Worm (Caenorhabditis elegans): Measurements from ENCODE around the gene F59E12.3.

Gene F59E12.3

DNA sequence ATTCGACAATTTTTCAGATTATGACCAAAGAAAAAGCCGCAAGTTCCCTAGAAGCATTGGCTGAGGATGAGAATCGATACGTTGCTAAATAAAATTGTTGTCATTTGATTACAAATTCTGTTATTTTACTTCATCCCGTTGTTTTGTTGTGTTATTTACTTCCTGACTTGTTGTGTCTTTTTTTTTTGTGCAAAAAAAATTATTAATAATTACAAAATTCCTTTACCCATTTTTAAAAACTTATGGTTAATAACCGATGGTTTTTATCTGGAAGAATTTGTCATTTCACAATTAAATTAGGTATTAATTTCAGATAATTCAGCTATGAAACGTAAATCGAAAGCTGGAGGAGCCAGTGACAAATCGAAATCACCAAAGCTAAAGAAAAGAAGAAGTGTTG, 41.9 kb upstream of the F59E12.3 start, which contains the start of gene C17G10.1:
C17G10.1 (plus strand) TSS at position 301 of the 400 bp plus-strand sequence.
- no peak for TF ChIP-seq ceh-83 (GFP tag; optimal IDR thresholded peaks at IDR 0.05)
- TF ChIP-seq blmp-1 (tag; optimal IDR thresholded peaks at IDR 0.05), result no peak
- TF ChIP-seq pha-4 (tag; optimal IDR thresholded peaks at IDR 0.05), result no peak
- TF ChIP-seq unc-39 (tag; optimal IDR thresholded peaks at IDR 0.05), result no peak
- no peak for TF ChIP-seq lsy-2 (tag; optimal IDR thresholded peaks at IDR 0.05)
- no peak for TF ChIP-seq snpc-4 (tag; optimal IDR thresholded peaks at IDR 0.05)
- TF ChIP-seq unc-62 (GFP tag; optimal IDR thresholded peaks at IDR 0.05), result no peak
- TF ChIP-seq ham-2 (GFP tag; optimal IDR thresholded peaks at IDR 0.05), result no peak
- no peak for TF ChIP-seq sem-2 (GFP tag; optimal IDR thresholded peaks at IDR 0.05)
- no peak for TF ChIP-seq mab-5 (tag; optimal IDR thresholded peaks at IDR 0.05)
- no peak for TF ChIP-seq nhr-12 (tag; optimal IDR thresholded peaks at IDR 0.05)
- TF ChIP-seq sptf-1 (tag; optimal IDR thresholded peaks at IDR 0.05), result no peak
- no peak for TF ChIP-seq nhr-28 (tag; optimal IDR thresholded peaks at IDR 0.05)
- no peak for TF ChIP-seq ces-1 (GFP tag; optimal IDR thresholded peaks at IDR 0.05)
- no peak for TF ChIP-seq drap-1 (GFP tag; optimal IDR thresholded peaks at IDR 0.05)
- TF ChIP-seq ztf-11 (tag; optimal IDR thresholded peaks at IDR 0.05), result no peak
- no peak for TF ChIP-seq lin-13 (tag; optimal IDR thresholded peaks at IDR 0.05)
- no peak for TF ChIP-seq mls-2 (tag; optimal IDR thresholded peaks at IDR 0.05)

DNA sequence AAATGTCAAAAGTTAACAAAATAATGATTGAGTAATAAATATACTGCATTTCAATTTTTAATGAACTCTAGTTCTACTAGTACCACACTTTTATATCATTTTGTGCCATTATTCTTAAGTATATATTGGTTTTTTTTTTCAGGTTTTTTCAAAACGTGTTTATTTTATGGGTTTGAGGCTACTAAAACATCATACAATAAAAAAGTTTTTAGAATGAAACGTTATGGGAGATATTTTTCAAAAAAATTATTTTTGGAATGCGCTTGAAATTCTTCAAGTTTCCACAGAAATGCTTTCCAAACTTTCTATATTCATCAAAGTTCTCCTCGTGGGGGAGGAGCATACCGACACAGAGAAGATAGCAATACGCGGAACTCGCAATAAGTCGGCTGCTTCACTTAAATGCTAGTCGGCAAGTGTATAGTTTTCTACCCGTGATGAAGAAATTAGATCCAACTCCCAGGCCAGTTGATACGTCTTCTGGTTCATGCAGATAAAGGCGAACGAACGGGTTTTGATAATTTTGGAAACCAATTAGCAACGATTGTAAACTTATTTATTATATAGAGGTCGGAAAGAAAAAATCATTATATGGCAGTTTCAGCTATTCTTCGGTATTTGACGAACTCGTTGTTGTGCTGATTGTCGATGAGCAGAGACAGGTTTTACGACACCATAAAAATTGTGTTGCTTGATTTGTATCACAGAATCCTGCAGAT, 38.7 kb upstream of the F59E12.3 start, which contains the start of gene C17G10.10:
C17G10.10 (minus strand) TSS at position 51 of the 719 bp plus-strand sequence.
- TF ChIP-seq pha-4 (tag; optimal IDR thresholded peaks at IDR 0.05) (peak; percentile 12), blmp-1 (tag; optimal IDR thresholded peaks at IDR 0.05) (no peak)

DNA sequence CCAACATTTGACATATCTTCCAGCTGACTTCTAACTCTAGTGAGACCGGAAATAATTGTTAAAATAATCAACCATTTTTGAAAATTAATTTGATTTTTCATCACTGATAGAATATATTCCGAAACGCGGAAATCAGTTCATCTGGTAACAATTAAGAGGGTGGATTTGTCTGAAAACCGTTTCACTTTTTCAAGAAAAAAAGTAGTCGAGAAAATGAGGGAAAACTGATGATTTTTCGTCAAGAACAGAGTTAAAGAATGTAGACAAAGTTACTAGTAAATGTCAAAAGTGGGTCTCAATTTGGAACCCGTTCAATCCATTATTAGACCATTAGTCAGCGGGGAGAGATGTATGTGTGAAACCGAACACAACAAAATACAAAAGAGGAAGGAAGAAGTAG, 35.0 kb upstream of the F59E12.3 start, which contains the start of gene C17G10.6:
C17G10.6 (minus strand) TSS at position 101 of the 400 bp plus-strand sequence.
- TF ChIP-seq lin-32 (GFP tag; optimal IDR thresholded peaks at IDR 0.05) (no peak), mab-5 (tag; optimal IDR thresholded peaks at IDR 0.05) (no peak), elt-3 (tag; optimal IDR thresholded peaks at IDR 0.05) (no peak), elt-1 (tag; optimal IDR thresholded peaks at IDR 0.05; ENCODE audit: borderline replicate concordance, insufficient read depth) (no peak), unc-39 (tag; optimal IDR thresholded peaks at IDR 0.05) (no peak), hlh-1 (tag; optimal IDR thresholded peaks at IDR 0.05) (no peak), ceh-43 (GFP tag; optimal IDR thresholded peaks at IDR 0.05) (no peak)

DNA sequence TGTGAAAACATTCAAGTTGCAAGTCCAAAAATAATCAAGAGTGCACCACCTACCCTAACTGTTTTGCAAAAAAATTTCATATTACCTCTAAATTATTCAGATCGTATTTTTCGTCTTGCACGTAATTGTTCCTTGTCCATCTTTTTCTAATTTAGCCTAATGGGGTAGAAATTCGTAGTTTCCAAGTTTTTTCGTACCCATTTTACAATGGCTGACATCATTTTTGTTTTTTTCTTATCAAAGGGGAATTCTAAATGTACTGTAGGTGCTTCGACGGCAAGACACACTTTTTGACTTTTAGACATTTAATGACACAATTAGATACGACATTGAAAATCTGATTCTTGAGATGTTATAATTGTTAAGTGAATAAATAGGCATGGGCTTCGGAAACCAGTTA, 33.7 kb upstream of the F59E12.3 start:
- no peak for TF ChIP-seq cnd-1 (tag; optimal IDR thresholded peaks at IDR 0.05)

DNA sequence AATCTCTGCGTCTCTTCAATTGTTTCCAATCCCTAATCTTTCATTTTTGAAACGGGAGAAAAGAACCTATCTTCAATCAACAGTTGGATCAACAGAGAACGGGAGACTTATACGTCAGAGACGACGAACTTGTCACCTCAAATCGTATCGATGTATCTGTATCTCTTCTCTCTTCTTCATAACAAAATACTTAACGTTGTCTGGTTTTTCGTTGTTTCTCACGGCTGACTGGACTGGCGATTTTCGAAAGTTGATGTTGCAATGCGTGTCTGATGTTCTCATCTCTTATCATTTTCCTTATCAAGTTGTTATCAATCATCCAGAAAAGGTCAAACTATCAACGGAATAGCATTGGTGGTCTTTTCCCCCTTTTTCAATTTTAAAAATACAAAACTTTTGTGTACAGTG, 32.6 kb upstream of the F59E12.3 start:
- no peak for TF ChIP-seq ceh-43 (GFP tag; optimal IDR thresholded peaks at IDR 0.05)
- no peak for TF ChIP-seq lin-13 (tag; optimal IDR thresholded peaks at IDR 0.05)
- peak; percentile 84 for TF ChIP-seq elt-3 (tag; optimal IDR thresholded peaks at IDR 0.05)
- TF ChIP-seq cnd-1 (tag; optimal IDR thresholded peaks at IDR 0.05), result no peak
- TF ChIP-seq unc-62 (GFP tag; optimal IDR thresholded peaks at IDR 0.05), result peak; percentile 57
- TF ChIP-seq ztf-11 (tag; optimal IDR thresholded peaks at IDR 0.05), result no peak
- no peak for TF ChIP-seq mab-5 (tag; optimal IDR thresholded peaks at IDR 0.05)
- no peak for TF ChIP-seq sem-2 (GFP tag; optimal IDR thresholded peaks at IDR 0.05)
- no peak for TF ChIP-seq ces-1 (GFP tag; optimal IDR thresholded peaks at IDR 0.05)
- no peak for TF ChIP-seq unc-39 (tag; optimal IDR thresholded peaks at IDR 0.05)
- TF ChIP-seq elt-1 (tag; optimal IDR thresholded peaks at IDR 0.05; ENCODE audit: borderline replicate concordance, insufficient read depth), result no peak

DNA sequence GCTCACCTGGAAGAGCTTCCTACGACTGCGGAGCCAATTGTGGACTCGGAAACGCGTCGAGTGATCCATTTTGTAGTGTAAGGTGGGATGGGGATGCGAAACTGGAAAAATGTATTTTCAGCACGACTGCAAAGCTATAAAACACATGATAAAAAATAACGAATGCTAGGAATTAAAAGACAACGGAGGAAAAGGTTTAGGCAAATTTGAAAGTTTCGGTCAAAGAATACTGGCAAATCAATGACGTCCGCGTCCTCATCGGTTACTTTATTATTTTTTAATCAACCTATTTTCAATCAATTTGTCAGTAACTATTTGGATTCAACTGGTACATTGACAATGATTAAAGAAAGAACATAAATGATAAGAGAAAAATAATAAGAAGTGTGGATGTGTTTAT, 30.4 kb upstream of the F59E12.3 start, which contains the start of gene C17G10.7:
C17G10.7 (minus strand) TSS at position 101 of the 400 bp plus-strand sequence.
- TF ChIP-seq mep-1 (tag; optimal IDR thresholded peaks at IDR 0.05), result no peak

DNA sequence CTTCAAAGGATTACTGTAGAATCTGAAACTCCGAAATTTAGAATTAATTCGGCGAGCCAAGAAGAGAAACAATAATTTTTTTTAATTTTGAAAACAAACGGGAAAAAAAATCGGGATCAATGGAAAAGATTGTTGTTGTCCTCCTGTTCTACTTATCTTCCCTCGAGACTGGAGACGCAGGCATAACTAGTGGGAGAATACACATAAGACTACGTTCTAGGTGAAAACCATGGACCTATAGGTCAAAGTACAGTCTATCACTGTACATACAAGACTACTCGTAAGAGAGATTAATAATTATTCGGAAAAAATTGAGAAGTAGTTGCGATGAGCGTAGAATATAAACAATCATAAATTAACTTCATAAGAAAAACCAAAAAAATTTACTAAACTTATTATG, 18.9 kb upstream of the F59E12.3 start, which contains the start of gene dhs-6:
dhs-6 (minus strand) TSS at position 22 of the 400 bp plus-strand sequence.
- TF ChIP-seq elt-3 (tag; optimal IDR thresholded peaks at IDR 0.05), result no peak
- no peak for TF ChIP-seq sem-2 (GFP tag; optimal IDR thresholded peaks at IDR 0.05)
- no peak for TF ChIP-seq unc-39 (tag; optimal IDR thresholded peaks at IDR 0.05)
- no peak for TF ChIP-seq flh-1 (GFP tag; optimal IDR thresholded peaks at IDR 0.05)
- TF ChIP-seq nhr-2 (tag; optimal IDR thresholded peaks at IDR 0.05), result no peak
- no peak for TF ChIP-seq hlh-1 (tag; optimal IDR thresholded peaks at IDR 0.05)
- no peak for TF ChIP-seq ztf-11 (tag; optimal IDR thresholded peaks at IDR 0.05)
- TF ChIP-seq ces-1 (GFP tag; optimal IDR thresholded peaks at IDR 0.05), result no peak
- no peak for TF ChIP-seq tbx-8 (GFP tag; optimal IDR thresholded peaks at IDR 0.05)
- no peak for TF ChIP-seq lin-13 (tag; optimal IDR thresholded peaks at IDR 0.05)
- no peak for TF ChIP-seq ham-2 (GFP tag; optimal IDR thresholded peaks at IDR 0.05)
- no peak for TF ChIP-seq nhr-12 (tag; optimal IDR thresholded peaks at IDR 0.05)
- TF ChIP-seq pha-4 (tag; optimal IDR thresholded peaks at IDR 0.05), result no peak
- TF ChIP-seq ceh-43 (GFP tag; optimal IDR thresholded peaks at IDR 0.05), result no peak
- TF ChIP-seq sptf-1 (tag; optimal IDR thresholded peaks at IDR 0.05), result no peak
- no peak for TF ChIP-seq mep-1 (tag; optimal IDR thresholded peaks at IDR 0.05)
- TF ChIP-seq ceh-39 (tag; optimal IDR thresholded peaks at IDR 0.05), result no peak
- TF ChIP-seq nhr-237 (tag; optimal IDR thresholded peaks at IDR 0.05), result no peak
